Worm (Caenorhabditis elegans) whole organism, late embryonic: ENCODE results near the gene acr-14.

Experiments used
- ceh-24 ChIP-seq: sonication (generic microtip); optimal IDR thresholded peaks from 2 replicates; lab custom pipeline; 2016; ENCODE audit warnings: mild to moderate bottlenecking, missing genetic modification characterization, missing compliant biosample characterization
- madf-2 ChIP-seq: sonication (generic microtip); optimal IDR thresholded peaks from 2 replicates; lab custom pipeline; 2017; ENCODE audit warnings: missing genetic modification characterization, missing compliant biosample characterization

- TF ChIP-seq madf-2 (tag; lab: Kevin White, UChicago) (no peak), ceh-24 (tag; lab: Kevin White, UChicago) (no peak)
Measured at ce11 chrII:8135953-8136352, 41.0 kb downstream of the acr-14 start.
